Worm (Caenorhabditis elegans) whole organism, L3 larva: ENCODE data around the gene his-1.

Experiments used
- R02D3.7 ChIP-seq: fragments of 150-350 bp; optimal IDR thresholded peaks from 2 replicates; lab custom pipeline; 2014; ENCODE audit warnings: missing biosample characterization, missing genetic modification characterization
- ZK546.5 ChIP-seq: sonication (generic microtip); optimal IDR thresholded peaks from 2 replicates; lab custom pipeline; 2017; ENCODE audit warnings: missing biosample characterization, missing genetic modification characterization
- ama-1 ChIP-seq: fragments of 150-350 bp; optimal IDR thresholded peaks from 2 replicates; lab custom pipeline; 2018
- ceh-16 ChIP-seq: sonication (generic microtip); optimal IDR thresholded peaks from 2 replicates; lab custom pipeline; 2017; ENCODE audit warnings: missing biosample characterization, missing genetic modification characterization
- ceh-28 ChIP-seq: fragments of 150-350 bp; optimal IDR thresholded peaks from 2 replicates; lab custom pipeline; 2014; ENCODE audit warnings: missing biosample characterization, missing genetic modification reagents, missing genetic modification characterization
- ceh-82 ChIP-seq: fragments of 150-350 bp; optimal IDR thresholded peaks from 2 replicates; lab custom pipeline; 2014; ENCODE audit warnings: missing biosample characterization, missing genetic modification characterization
- egl-27 ChIP-seq: sonication (generic microtip); optimal IDR thresholded peaks from 4 replicates; lab custom pipeline; 2017; ENCODE audit warnings: missing biosample characterization, missing genetic modification reagents, missing genetic modification characterization
- egl-5 ChIP-seq: fragments of 150-350 bp; optimal IDR thresholded peaks from 2 replicates; lab custom pipeline; 2017; ENCODE audit warnings: missing biosample characterization, missing genetic modification reagents, missing genetic modification characterization, inconsistent platforms
- elt-2 ChIP-seq: sonication (generic microtip); optimal IDR thresholded peaks from 2 replicates; lab custom pipeline; 2016; ENCODE audit warnings: missing genetic modification reagents, mild to moderate bottlenecking, missing genetic modification characterization, missing compliant biosample characterization
- eor-1 ChIP-seq, 2 experiments: fragments of 150-350 bp; optimal IDR thresholded peaks; 2 replicates each; lab custom pipeline; 2014 to 2018; ENCODE audit warnings: missing biosample characterization in 2 of 2, missing genetic modification characterization in 2 of 2
- fkh-10 ChIP-seq: sonication (generic microtip); optimal IDR thresholded peaks from 2 replicates; lab custom pipeline; 2017; ENCODE audit warnings: missing biosample characterization, missing genetic modification reagents, missing genetic modification characterization
- fos-1 ChIP-seq: fragments of 150-350 bp; optimal IDR thresholded peaks from 2 replicates; lab custom pipeline; 2014; ENCODE audit warnings: missing biosample characterization, missing genetic modification characterization
- hmg-11 ChIP-seq: sonication (generic microtip); optimal IDR thresholded peaks from 2 replicates; lab custom pipeline; 2016; ENCODE audit warnings: missing genetic modification characterization, missing compliant biosample characterization
- lin-15B ChIP-seq: fragments of 150-350 bp; optimal IDR thresholded peaks from 2 replicates; lab custom pipeline; 2014; ENCODE audit warnings: missing biosample characterization, missing genetic modification characterization
- lin-39 ChIP-seq: fragments of 150-350 bp; optimal IDR thresholded peaks from 2 replicates; lab custom pipeline; 2018; ENCODE audit warnings: missing biosample characterization, missing genetic modification reagents, missing genetic modification characterization
- lsy-12 ChIP-seq: sonication (generic microtip); optimal IDR thresholded peaks from 2 replicates; lab custom pipeline; 2016; ENCODE audit warnings: mild to moderate bottlenecking, missing genetic modification characterization, missing compliant biosample characterization
- mml-1 ChIP-seq: fragments of 150-350 bp; sonication (generic microtip); optimal IDR thresholded peaks from 3 replicates; lab custom pipeline; 2014; ENCODE audit warnings: missing biosample characterization, missing genetic modification characterization
- nhr-11 ChIP-seq: fragments of 150-350 bp; optimal IDR thresholded peaks from 2 replicates; lab custom pipeline; 2014; ENCODE audit warnings: missing biosample characterization, missing genetic modification characterization
- nhr-12 ChIP-seq: fragments of 150-350 bp; optimal IDR thresholded peaks from 2 replicates; lab custom pipeline; 2014; ENCODE audit warnings: missing biosample characterization, missing genetic modification characterization
- nhr-23 ChIP-seq: fragments of 150-350 bp; optimal IDR thresholded peaks from 2 replicates; lab custom pipeline; 2014; ENCODE audit warnings: missing biosample characterization, missing genetic modification reagents, missing genetic modification characterization
- nhr-237 ChIP-seq: fragments of 150-350 bp; optimal IDR thresholded peaks from 2 replicates; lab custom pipeline; 2014; ENCODE audit warnings: missing biosample characterization, missing genetic modification characterization
- nhr-25 ChIP-seq: sonication (generic microtip); optimal IDR thresholded peaks from 2 replicates; lab custom pipeline; 2017; ENCODE audit warnings: missing biosample characterization, missing genetic modification characterization
- nhr-28 ChIP-seq: fragments of 150-350 bp; optimal IDR thresholded peaks from 2 replicates; lab custom pipeline; 2014; ENCODE audit warnings: missing biosample characterization, missing genetic modification characterization
- nhr-43 ChIP-seq: sonication (generic microtip); optimal IDR thresholded peaks from 2 replicates; lab custom pipeline; 2016; ENCODE audit warnings: mild to moderate bottlenecking, missing genetic modification characterization, missing compliant biosample characterization; ENCODE audit not compliant: poor library complexity, severe bottlenecking
- nhr-67 ChIP-seq: fragments of 150-350 bp; optimal IDR thresholded peaks from 2 replicates; lab custom pipeline; 2014; ENCODE audit warnings: missing biosample characterization, missing genetic modification characterization
- nhr-76 ChIP-seq: fragments of 150-350 bp; sonication (generic microtip); optimal IDR thresholded peaks from 5 replicates; lab custom pipeline; 2014; ENCODE audit warnings: missing biosample characterization, missing genetic modification characterization
- nhr-77 ChIP-seq: fragments of 150-350 bp; optimal IDR thresholded peaks from 2 replicates; lab custom pipeline; 2014; ENCODE audit warnings: missing biosample characterization, missing genetic modification characterization
- pqm-1 ChIP-seq: fragments of 150-350 bp; optimal IDR thresholded peaks from 2 replicates; lab custom pipeline; 2017; ENCODE audit warnings: missing biosample characterization, missing genetic modification characterization, inconsistent platforms
- sea-2 ChIP-seq: fragments of 150-350 bp; sonication (generic microtip); optimal IDR thresholded peaks from 4 replicates; lab custom pipeline; 2014; ENCODE audit warnings: missing biosample characterization, missing genetic modification reagents, missing genetic modification characterization
- skn-1 ChIP-seq: fragments of 150-350 bp; optimal IDR thresholded peaks from 2 replicates; lab custom pipeline; 2014; ENCODE audit warnings: missing biosample characterization, missing genetic modification characterization
- snpc-4 ChIP-seq: fragments of 150-350 bp; optimal IDR thresholded peaks from 2 replicates; lab custom pipeline; 2014; ENCODE audit warnings: missing biosample characterization, missing genetic modification characterization
- tbx-2 ChIP-seq: sonication (generic microtip); optimal IDR thresholded peaks from 2 replicates; lab custom pipeline; 2016; ENCODE audit warnings: mild to moderate bottlenecking, missing genetic modification characterization, missing compliant biosample characterization
- unc-62 ChIP-seq: fragments of 150-350 bp; sonication (generic microtip); optimal IDR thresholded peaks from 4 replicates; lab custom pipeline; 2014; ENCODE audit warnings: missing biosample characterization, missing genetic modification reagents, missing genetic modification characterization
- ztf-11 ChIP-seq: fragments of 150-350 bp; optimal IDR thresholded peaks from 2 replicates; lab custom pipeline; 2014; ENCODE audit warnings: missing biosample characterization, missing genetic modification characterization
- ztf-4 ChIP-seq: fragments of 150-350 bp; optimal IDR thresholded peaks from 2 replicates; lab custom pipeline; 2014; ENCODE audit warnings: missing biosample characterization, missing genetic modification characterization

Gene his-1

ce11 chrV:16020042-16020441, 22.3 kb upstream of the his-1 start, which contains the start of gene srx-44:
Gene srx-44 (plus strand): TSS chrV:16020342.
- TF ChIP-seq ztf-11 (tag; lab: Kevin White, UChicago) = no peak
- TF ChIP-seq tbx-2 (tag; lab: Kevin White, UChicago) = no peak
- no peak for TF ChIP-seq nhr-12 (tag; lab: Kevin White, UChicago)
- TF ChIP-seq nhr-11 = no peak
- no peak for TF ChIP-seq pqm-1
- no peak for TF ChIP-seq ceh-82 (tag; lab: Kevin White, UChicago)
- no peak for TF ChIP-seq ceh-28 (tag; lab: Kevin White, UChicago)
- no peak for TF ChIP-seq lsy-12 (tag; lab: Kevin White, UChicago)
- TF ChIP-seq ztf-4 = no peak
- no peak for TF ChIP-seq elt-2 (tag; lab: Kevin White, UChicago)
- TF ChIP-seq lin-39 (tag; lab: Kevin White, UChicago) = no peak
- no peak for TF ChIP-seq ZK546.5 (tag; lab: Kevin White, UChicago)
- TF ChIP-seq eor-1 (tag; optimal IDR thresholded peaks at IDR 0.05; lab: Kevin White, UChicago) = no peak
- TF ChIP-seq nhr-23 (tag; lab: Kevin White, UChicago) = no peak
- no peak for TF ChIP-seq lin-15B (tag; lab: Kevin White, UChicago)

ce11 chrV:16022600-16022999, 19.7 kb upstream of the his-1 start:
- TF ChIP-seq hmg-11 (no peak), pqm-1 (no peak), mml-1 (no peak), snpc-4 (tag; lab: Kevin White, UChicago) (no peak), lsy-12 (tag; lab: Kevin White, UChicago) (no peak), nhr-23 (tag; lab: Kevin White, UChicago) (peak; percentile 6), sea-2 (GFP tag; lab: Kevin White, UChicago) (no peak), lin-15B (tag; lab: Kevin White, UChicago) (no peak), egl-27 (tag; lab: Kevin White, UChicago) (no peak), nhr-25 (tag; lab: Kevin White, UChicago) (no peak), nhr-43 (tag; lab: Kevin White, UChicago) (peak; percentile 57), ceh-28 (tag; lab: Kevin White, UChicago) (no peak), egl-5 (no peak), skn-1 (tag; lab: Kevin White, UChicago) (no peak), lin-39 (tag; lab: Kevin White, UChicago) (peak; percentile 0)

DNA sequence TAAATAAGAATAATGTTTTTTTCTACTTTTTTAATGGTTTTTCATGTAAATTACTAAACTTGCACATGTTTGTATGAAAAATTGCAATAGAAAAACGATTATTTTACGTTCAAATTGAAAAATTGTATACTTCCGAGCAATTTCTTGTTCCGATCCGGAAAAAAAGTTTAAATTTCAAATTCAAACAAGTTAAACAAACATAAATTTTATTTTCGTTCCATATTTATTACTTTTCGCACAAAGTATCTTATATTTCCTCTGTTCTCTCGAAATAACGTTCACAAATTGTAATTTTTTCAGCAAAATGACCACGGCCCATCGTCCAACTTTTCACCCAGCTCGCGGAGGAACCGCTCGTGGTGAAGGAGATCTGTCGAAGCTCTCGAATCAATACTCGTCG, 19.3 kb upstream of the his-1 start, which contains the start of gene cwc-15:
Gene cwc-15, plus strand, starts transcription at position 301 of the 400 bp plus-strand sequence.
- no peak for TF ChIP-seq nhr-237 (tag; lab: Kevin White, UChicago)
- TF ChIP-seq hmg-11 = no peak
- no peak for TF ChIP-seq egl-5
- TF ChIP-seq ZK546.5 (tag; lab: Kevin White, UChicago) = no peak
- TF ChIP-seq fos-1 = no peak
- no peak for TF ChIP-seq skn-1 (tag; lab: Kevin White, UChicago)
- TF ChIP-seq nhr-76 = no peak
- no peak for TF ChIP-seq egl-27 (tag; lab: Kevin White, UChicago)
- no peak for TF ChIP-seq unc-62 (GFP tag; lab: Kevin White, UChicago)
- no peak for TF ChIP-seq nhr-67 (tag; lab: Kevin White, UChicago)
- TF ChIP-seq nhr-28 (tag; lab: Kevin White, UChicago) = no peak
- no peak for TF ChIP-seq R02D3.7 (tag; lab: Kevin White, UChicago)
- TF ChIP-seq ztf-4 = no peak
- TF ChIP-seq lsy-12 (tag; lab: Kevin White, UChicago) = no peak
- TF ChIP-seq pqm-1 = no peak
- TF ChIP-seq ama-1 = no peak
- no peak for TF ChIP-seq sea-2 (GFP tag; lab: Kevin White, UChicago)
- TF ChIP-seq ceh-16 (tag; lab: Kevin White, UChicago) = no peak
- TF ChIP-seq nhr-23 (tag; lab: Kevin White, UChicago) = no peak
- no peak for TF ChIP-seq lin-39 (tag; lab: Kevin White, UChicago)

DNA sequence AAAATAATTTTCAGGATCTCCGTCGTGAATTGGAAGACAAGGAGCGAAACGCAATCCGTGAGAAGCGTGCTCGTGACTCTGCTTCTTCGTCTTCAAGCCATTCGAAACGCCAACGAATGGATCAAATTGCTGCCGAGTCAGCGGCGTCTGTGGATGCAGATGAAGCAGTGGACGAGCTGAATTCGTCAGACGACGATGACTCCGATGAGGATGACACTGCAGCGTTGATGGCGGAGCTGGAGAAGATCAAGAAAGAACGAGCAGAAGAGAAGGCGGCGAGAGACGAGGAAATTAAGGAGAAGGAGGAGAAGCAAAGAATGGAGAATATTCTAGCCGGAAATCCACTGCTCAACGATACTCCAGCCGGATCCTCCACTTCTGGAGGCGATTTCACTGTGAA, 18.8 kb upstream of the his-1 start:
- no peak for TF ChIP-seq ceh-82 (tag; lab: Kevin White, UChicago)

DNA sequence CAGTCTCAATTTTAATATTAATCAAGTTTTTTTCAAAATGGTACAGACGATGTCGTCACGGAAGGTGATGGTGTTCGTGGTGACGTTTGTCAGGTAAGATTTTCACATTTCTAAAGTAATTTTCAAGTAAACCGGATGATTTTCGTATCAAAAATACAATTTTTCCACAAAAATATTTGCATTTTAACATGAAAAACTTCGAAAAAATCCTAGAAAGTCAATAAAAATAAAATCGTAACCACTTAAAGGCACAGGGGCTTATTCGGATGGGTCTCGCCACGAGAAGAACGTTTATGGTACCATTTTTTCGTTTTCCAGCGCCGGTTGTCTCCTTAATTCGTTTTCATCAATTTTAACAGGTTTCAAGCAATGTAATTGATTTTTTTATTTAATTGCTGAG, 18.0 kb upstream of the his-1 start, which contains the start of gene T10C6.6:
Gene T10C6.6, plus strand, starts transcription at position 27 of the 400 bp plus-strand sequence.
- no peak for TF ChIP-seq egl-5
- no peak for TF ChIP-seq pqm-1
- TF ChIP-seq nhr-77 (tag; lab: Kevin White, UChicago) = no peak
- TF ChIP-seq fkh-10 = no peak
- TF ChIP-seq nhr-237 (tag; lab: Kevin White, UChicago) = no peak
- no peak for TF ChIP-seq nhr-28 (tag; lab: Kevin White, UChicago)
- no peak for TF ChIP-seq unc-62 (GFP tag; lab: Kevin White, UChicago)
- TF ChIP-seq ceh-16 (tag; lab: Kevin White, UChicago) = no peak
- TF ChIP-seq R02D3.7 (tag; lab: Kevin White, UChicago) = no peak
